Worm (Caenorhabditis elegans) whole organism, L4/young adult: ENCODE measurements around the gene T08B6.1.

Experiments used
- W03F9.2 ChIP-seq: fragments of 150-350 bp; optimal IDR thresholded peaks from 2 replicates; lab custom pipeline; 2014; ENCODE audit warnings: missing biosample characterization, missing genetic modification characterization
- dao-5 ChIP-seq: sonication (generic microtip); optimal IDR thresholded peaks from 2 replicates; lab custom pipeline; 2016; ENCODE audit warnings: missing genotype, missing genetic modification characterization, moderate library complexity, missing compliant biosample characterization
- him-1 ChIP-seq: sonication (generic microtip); optimal IDR thresholded peaks from 2 replicates; lab custom pipeline; 2016; ENCODE audit warnings: missing genotype, missing genetic modification reagents, missing genetic modification characterization, missing compliant biosample characterization

The T08B6.1 gene

DNA sequence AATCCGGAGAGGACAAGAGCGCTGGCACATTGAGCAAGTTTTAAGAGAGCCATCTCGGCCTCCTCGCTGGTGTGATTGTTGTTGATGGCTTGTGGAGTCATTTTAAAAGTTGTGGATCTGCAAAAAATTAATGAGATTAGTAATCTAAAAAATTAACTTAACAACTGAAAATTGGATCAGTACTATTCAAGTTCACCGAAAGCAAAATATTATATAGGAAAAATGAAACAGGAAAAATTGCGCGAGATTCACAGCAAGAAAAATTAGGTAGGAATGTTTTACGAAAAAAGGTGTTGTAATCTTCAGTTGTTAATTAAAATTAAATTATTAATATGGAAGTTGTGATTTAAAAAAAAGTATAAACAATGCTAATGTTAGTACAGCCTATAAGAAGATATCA is at the start of gene T08B6.1:
Gene T08B6.1, minus strand, starts transcription at position 101 of the 400 bp plus-strand sequence.
- TF ChIP-seq dao-5 (tag; lab: Kevin White, UChicago): no peak
- TF ChIP-seq him-1 (tag; lab: Kevin White, UChicago): no peak
- TF ChIP-seq W03F9.2 (tag; lab: Kevin White, UChicago): no peak

DNA sequence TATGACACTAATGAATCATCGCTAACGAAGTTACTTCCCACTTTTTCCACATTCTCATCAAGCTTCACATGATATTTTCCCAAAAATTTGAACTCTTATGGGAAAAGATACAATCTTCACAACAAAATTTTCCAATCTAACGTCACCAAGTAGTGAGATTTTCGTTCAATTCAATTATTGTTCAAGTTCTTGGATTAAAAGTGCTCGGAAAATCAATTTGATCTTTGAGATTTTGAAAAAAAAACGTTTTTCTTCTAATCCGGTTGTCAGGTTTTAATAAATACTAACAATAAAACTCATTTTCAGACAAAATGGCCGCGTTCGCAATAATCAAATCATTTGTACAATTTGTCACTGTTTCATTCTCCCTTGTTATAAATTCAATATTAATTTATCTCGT is 46.9 kb upstream of the T08B6.1 start, which contains the start of gene str-153:
Gene str-153, plus strand, starts transcription at position 301 of the 400 bp plus-strand sequence.
- no peak for TF ChIP-seq him-1 (tag; lab: Kevin White, UChicago)
- no peak for TF ChIP-seq W03F9.2 (tag; lab: Kevin White, UChicago)
- TF ChIP-seq dao-5 (tag; lab: Kevin White, UChicago): no peak

DNA sequence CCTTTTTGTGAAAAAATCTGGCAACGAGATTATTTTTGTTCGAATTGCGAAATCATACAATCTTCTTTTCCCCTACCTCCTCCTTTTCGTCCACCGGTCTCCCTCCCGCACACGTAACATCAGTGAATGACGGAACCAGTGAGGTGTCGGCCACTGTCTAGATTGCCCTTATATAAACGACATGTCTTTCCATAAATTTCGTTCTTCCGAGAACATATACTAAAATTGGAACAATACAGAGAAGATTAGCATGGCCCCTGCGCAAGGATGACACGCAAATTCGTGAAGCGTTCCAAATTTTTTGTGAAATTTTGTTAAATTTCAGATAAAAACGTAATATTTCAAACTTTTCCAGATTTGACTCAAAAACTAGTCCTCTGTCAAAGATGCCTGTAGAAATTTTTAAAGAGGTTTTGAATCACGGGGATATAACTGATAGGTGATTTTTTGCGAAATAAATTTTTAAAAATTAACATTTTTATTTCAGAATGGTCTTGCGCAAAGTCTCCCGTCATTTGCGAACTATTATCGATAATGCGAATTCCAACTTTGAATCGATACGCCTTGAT is 43.7 kb upstream of the T08B6.1 start:
- TF ChIP-seq W03F9.2 (tag; lab: Kevin White, UChicago) (no peak), dao-5 (tag; lab: Kevin White, UChicago) (no peak), him-1 (tag; lab: Kevin White, UChicago) (no peak)

DNA sequence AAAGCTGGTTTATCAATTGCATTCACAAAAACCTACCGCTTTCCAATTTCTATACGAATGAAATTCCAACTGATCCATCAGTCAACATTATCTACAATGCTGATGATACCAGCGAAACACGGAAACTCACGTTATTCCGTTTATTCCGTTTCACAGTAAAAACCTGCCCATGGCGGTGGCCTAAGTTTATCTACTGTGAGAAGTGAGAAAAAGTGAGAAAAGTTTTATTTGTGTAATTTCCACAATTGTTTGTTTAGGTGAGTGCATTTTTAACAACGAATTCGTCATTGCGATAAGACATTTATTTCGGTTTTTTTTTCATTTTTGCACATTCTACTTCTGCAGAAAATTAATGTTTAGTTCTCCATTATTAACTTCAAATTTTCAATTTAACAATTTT is 42.9 kb upstream of the T08B6.1 start, which contains the start of gene Y9C9A.8:
Gene Y9C9A.8, plus strand, starts transcription at position 301 of the 400 bp plus-strand sequence.
- no peak for TF ChIP-seq him-1 (tag; lab: Kevin White, UChicago)
- TF ChIP-seq W03F9.2 (tag; lab: Kevin White, UChicago): no peak
- no peak for TF ChIP-seq dao-5 (tag; lab: Kevin White, UChicago)

DNA sequence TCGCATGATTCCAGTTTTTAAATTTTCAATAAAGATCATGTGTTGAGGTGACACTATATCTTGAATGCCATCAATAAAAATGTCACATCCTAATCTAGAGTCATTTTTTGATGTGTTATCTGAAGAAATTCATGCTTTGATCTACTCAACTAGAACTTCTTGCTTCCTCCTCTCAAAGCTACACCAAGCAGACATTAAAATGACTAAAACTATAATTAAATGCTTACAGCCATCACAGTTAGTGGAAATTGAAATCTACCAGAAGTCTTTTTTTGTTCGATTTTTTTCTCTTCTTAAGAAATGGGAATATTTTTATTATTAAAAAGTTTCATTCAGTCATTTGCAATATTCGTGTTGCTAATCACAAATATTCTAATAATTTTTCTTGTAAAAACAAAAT is 30.6 kb upstream of the T08B6.1 start, which contains the start of gene str-158:
Gene str-158, plus strand, starts transcription at position 301 of the 400 bp plus-strand sequence.
- TF ChIP-seq dao-5 (tag; lab: Kevin White, UChicago) (no peak), him-1 (tag; lab: Kevin White, UChicago) (no peak), W03F9.2 (tag; lab: Kevin White, UChicago) (no peak)

- no peak for TF ChIP-seq W03F9.2 (tag; lab: Kevin White, UChicago)
- TF ChIP-seq dao-5 (tag; lab: Kevin White, UChicago): no peak
- TF ChIP-seq him-1 (tag; lab: Kevin White, UChicago): no peak
Observed at ce11 chrIV:4915689-4916088, 28.5 kb upstream of the T08B6.1 start, which contains the start of gene str-155. Gene str-155 (plus strand): TSS chrIV:4915989.

- no peak for TF ChIP-seq W03F9.2 (tag; lab: Kevin White, UChicago)
- no peak for TF ChIP-seq dao-5 (tag; lab: Kevin White, UChicago)
- no peak for TF ChIP-seq him-1 (tag; lab: Kevin White, UChicago)
Observed at ce11 chrIV:4913090-4913489, 25.9 kb upstream of the T08B6.1 start, which contains the start of gene str-156. Gene str-156 (plus strand): TSS chrIV:4913390.

- TF ChIP-seq him-1 (tag; lab: Kevin White, UChicago): no peak
- TF ChIP-seq W03F9.2 (tag; lab: Kevin White, UChicago): no peak
- no peak for TF ChIP-seq dao-5 (tag; lab: Kevin White, UChicago)
Observed at ce11 chrIV:4909039-4909438, 21.9 kb upstream of the T08B6.1 start, which contains the start of gene str-159. Gene str-159 (plus strand): TSS chrIV:4909339.

DNA sequence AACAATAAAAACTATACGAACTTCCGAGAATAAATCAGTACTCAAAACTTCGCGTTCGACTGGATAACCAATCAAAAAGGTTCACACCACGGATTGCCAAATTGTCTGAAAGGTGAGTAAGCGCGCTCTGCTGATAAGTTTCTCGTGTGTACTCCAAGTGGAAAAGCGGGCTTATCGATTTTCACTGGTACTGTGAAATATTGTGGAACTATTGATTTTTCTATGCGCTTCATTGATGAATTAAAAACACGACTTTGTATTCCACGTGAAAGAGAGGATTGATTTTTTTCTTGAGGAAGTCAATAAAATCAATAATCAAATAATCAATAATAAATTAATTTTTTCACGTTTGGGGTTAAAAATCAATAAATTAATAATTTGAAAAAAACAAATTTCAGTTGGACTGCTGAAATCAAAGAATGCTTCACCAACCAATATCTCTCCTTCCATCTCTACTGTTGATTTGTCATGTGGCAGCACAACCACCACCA is 18.5 kb upstream of the T08B6.1 start, which contains the start of gene T08B6.4:
Gene T08B6.4, plus strand, starts transcription at position 51 of the 491 bp plus-strand sequence.
- TF ChIP-seq dao-5 (tag; lab: Kevin White, UChicago) (no peak), W03F9.2 (tag; lab: Kevin White, UChicago) (no peak), him-1 (tag; lab: Kevin White, UChicago) (no peak)

DNA sequence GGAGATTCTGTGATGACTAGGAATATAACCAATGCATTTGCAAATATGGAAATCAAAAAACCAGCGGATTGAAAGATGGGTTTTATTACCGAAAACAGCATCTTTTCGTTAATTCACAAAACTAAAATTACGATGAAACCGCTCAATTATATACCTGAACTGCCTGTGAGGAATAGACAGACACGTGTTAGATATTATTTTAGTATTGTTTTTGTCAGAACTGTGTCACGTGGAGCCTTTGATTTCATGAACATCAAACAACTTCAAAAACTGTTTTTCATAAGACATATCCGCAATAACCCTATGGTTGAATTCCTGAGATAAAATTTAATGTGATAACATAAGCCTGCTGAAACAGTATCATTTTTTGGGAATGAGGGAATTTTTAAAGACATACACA is 16.8 kb upstream of the T08B6.1 start, which contains the start of gene str-161:
Gene str-161, minus strand, starts transcription at position 101 of the 400 bp plus-strand sequence.
- TF ChIP-seq dao-5 (tag; lab: Kevin White, UChicago) (no peak), him-1 (tag; lab: Kevin White, UChicago) (no peak), W03F9.2 (tag; lab: Kevin White, UChicago) (no peak)

DNA sequence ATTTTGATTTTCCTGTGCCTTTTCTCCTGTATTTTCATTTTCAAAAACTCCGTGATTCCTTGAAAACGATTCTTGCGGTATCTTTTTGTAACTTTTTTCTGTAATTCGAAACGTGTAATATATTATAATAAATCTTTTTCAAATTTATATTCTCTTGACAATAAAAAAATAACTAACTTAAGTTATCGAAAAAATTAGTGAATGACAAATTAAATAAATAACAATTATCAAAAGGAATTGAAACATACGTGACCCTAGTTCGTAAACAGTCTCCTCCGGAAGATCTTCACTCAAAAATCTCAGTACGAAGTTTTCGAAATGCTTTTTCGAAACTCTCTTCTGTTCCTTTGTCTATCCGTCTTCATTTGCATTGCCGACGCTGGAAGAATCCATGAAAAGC is 3.4 kb upstream of the T08B6.1 start, which contains the start of gene T08B6.9:
Gene T08B6.9, plus strand, starts transcription at position 301 of the 400 bp plus-strand sequence.
- no peak for TF ChIP-seq dao-5 (tag; lab: Kevin White, UChicago)
- no peak for TF ChIP-seq him-1 (tag; lab: Kevin White, UChicago)
- TF ChIP-seq W03F9.2 (tag; lab: Kevin White, UChicago): no peak

DNA sequence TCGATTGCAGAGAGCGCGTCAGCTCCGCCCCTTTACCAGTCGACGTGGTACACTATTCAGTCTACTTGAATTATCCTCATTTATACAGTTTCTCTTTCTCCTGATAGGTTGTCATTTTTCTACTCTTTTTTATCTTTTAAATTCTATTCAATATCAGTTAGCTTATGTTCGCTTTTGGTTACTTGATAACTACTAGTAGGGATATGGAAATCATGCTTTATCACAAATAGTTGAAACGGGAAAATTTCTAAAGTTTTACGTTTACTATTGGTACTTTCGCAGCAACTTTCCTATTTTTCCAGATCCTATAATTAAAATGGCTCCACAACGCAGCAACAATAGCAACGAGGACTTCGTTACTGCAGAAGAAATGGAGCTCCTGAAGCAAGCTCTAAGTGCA is 2.5 kb upstream of the T08B6.1 start, which contains the start of gene sgnh-1:
Gene sgnh-1, plus strand, starts transcription at position 301 of the 400 bp plus-strand sequence.
- TF ChIP-seq dao-5 (tag; lab: Kevin White, UChicago): no peak
- TF ChIP-seq him-1 (tag; lab: Kevin White, UChicago): no peak
- TF ChIP-seq W03F9.2 (tag; lab: Kevin White, UChicago): no peak

ce11 chrIV:4885435-4885834 is 1.7 kb downstream of the T08B6.1 start:
- TF ChIP-seq him-1 (tag; lab: Kevin White, UChicago) (no peak), dao-5 (tag; lab: Kevin White, UChicago) (no peak), W03F9.2 (tag; lab: Kevin White, UChicago) (no peak)
